Worm (Caenorhabditis elegans) whole organism, L1 larva: Measurements from ENCODE around the gene C29E4.10.

Experiments used
- C16A3.4 ChIP-seq: fragments of 150-350 bp; optimal IDR thresholded peaks from 2 replicates; lab custom pipeline; 2014; ENCODE audit warnings: missing biosample characterization, missing genetic modification characterization
- Y116A8C.19 ChIP-seq: sonication (generic microtip); optimal IDR thresholded peaks from 2 replicates; lab custom pipeline; 2016; ENCODE audit warnings: missing compliant biosample characterization, missing genetic modification characterization, borderline replicate concordance
- alr-1 ChIP-seq: fragments of 200-800 bp; sonication (Bioruptor generic); optimal IDR thresholded peaks from 2 replicates; lab custom pipeline; 2018; ENCODE audit warnings: borderline replicate concordance, mild to moderate bottlenecking, missing genetic modification characterization, missing compliant biosample characterization
- ama-1 ChIP-seq: fragments of 150-350 bp; optimal IDR thresholded peaks from 2 replicates; lab custom pipeline; 2014
- blmp-1 ChIP-seq: fragments of 150-350 bp; optimal IDR thresholded peaks from 2 replicates; lab custom pipeline; 2014; ENCODE audit warnings: missing biosample characterization, missing genetic modification characterization
- ceh-90 ChIP-seq: sonication (generic microtip); optimal IDR thresholded peaks from 2 replicates; lab custom pipeline; 2016; ENCODE audit warnings: missing genetic modification characterization, missing compliant biosample characterization
- dpl-1 ChIP-seq, 3 experiments: fragments of 150-350 bp in 2 of 3; sonication (generic microtip) in 1 of 3; optimal IDR thresholded peaks; 2 replicates each; lab custom pipeline; 2014 to 2017; ENCODE audit warnings: missing biosample characterization in 3 of 3, missing genetic modification characterization in 3 of 3, missing genetic modification reagents in 3 of 3
- efl-1 ChIP-seq, 4 experiments: fragments of 150-350 bp; optimal IDR thresholded peaks in 3 of 4; peaks in 1 of 4; 1 replicate in 1 of 4; 2 replicates in 3 of 4; lab custom pipeline; 2014; ENCODE audit warnings: missing biosample characterization in 2 of 4, missing genetic modification characterization in 2 of 4, missing genetic modification reagents in 2 of 4
- efl-3 ChIP-seq: fragments of 200-800 bp; sonication (Bioruptor generic); optimal IDR thresholded peaks from 2 replicates; lab custom pipeline; 2018; ENCODE audit warnings: mild to moderate bottlenecking, missing genetic modification characterization, missing compliant biosample characterization
- egl-27 ChIP-seq, 2 experiments: fragments of 150-350 bp in 1 of 2; sonication (generic microtip); optimal IDR thresholded peaks; 3 replicates each; lab custom pipeline; 2017 to 2018; ENCODE audit warnings: missing biosample characterization in 2 of 2, missing genetic modification characterization in 2 of 2, missing genetic modification reagents in 2 of 2
- elt-3 ChIP-seq, 6 experiments: fragments of 150-350 bp in 1 of 6; sonication (generic microtip); optimal IDR thresholded peaks; 2 replicates each; lab custom pipeline; 2017 to 2018; ENCODE audit warnings: missing biosample characterization in 6 of 6, missing genetic modification characterization in 6 of 6, inconsistent platforms in 1 of 6
- fkh-10 ChIP-seq: sonication (generic microtip); optimal IDR thresholded peaks from 2 replicates; lab custom pipeline; 2017; ENCODE audit warnings: missing biosample characterization, missing genetic modification reagents, missing genetic modification characterization
- fkh-8 ChIP-seq: sonication (generic microtip); optimal IDR thresholded peaks from 2 replicates; lab custom pipeline; 2016; ENCODE audit warnings: mild to moderate bottlenecking, missing genetic modification characterization, missing compliant biosample characterization
- fos-1 ChIP-seq: fragments of 150-350 bp; optimal IDR thresholded peaks from 2 replicates; lab custom pipeline; 2014; ENCODE audit warnings: missing biosample characterization, missing genetic modification characterization
- grh-1 ChIP-seq: fragments of 200-800 bp; sonication (Bioruptor generic); IDR thresholded peaks from 2 replicates; pipeline ENCODE4 v1.3.6; 2022; ENCODE audit warnings: missing genetic modification reagents, missing genetic modification characterization, missing compliant biosample characterization
- hlh-17 ChIP-seq: fragments of 200-800 bp; sonication (Bioruptor generic); optimal IDR thresholded peaks from 2 replicates; lab custom pipeline; 2018; ENCODE audit warnings: missing genetic modification characterization, mild to moderate bottlenecking, missing compliant biosample characterization, moderate library complexity, borderline replicate concordance
- jun-1 ChIP-seq: fragments of 150-350 bp; optimal IDR thresholded peaks from 2 replicates; lab custom pipeline; 2014; ENCODE audit warnings: missing biosample characterization, missing genetic modification reagents, missing genetic modification characterization
- lin-13 ChIP-seq: fragments of 150-350 bp; optimal IDR thresholded peaks from 2 replicates; lab custom pipeline; 2014; ENCODE audit warnings: missing biosample characterization, missing genetic modification reagents, missing genetic modification characterization
- lin-14 ChIP-seq: fragments of 200-800 bp; sonication (Bioruptor generic); optimal IDR thresholded peaks from 2 replicates; lab custom pipeline; 2018; ENCODE audit warnings: mild to moderate bottlenecking, missing genetic modification characterization, moderate library complexity, missing compliant biosample characterization
- lin-35 ChIP-seq, 2 experiments: fragments of 150-350 bp; optimal IDR thresholded peaks; 2 replicates each; lab custom pipeline; 2014; ENCODE audit warnings: missing biosample characterization in 2 of 2, missing genetic modification characterization in 2 of 2, missing genetic modification reagents in 2 of 2
- lir-3 ChIP-seq: sonication (generic microtip); optimal IDR thresholded peaks from 2 replicates; lab custom pipeline; 2016; ENCODE audit warnings: mild to moderate bottlenecking, missing genetic modification characterization, moderate library complexity, missing compliant biosample characterization; ENCODE audit not compliant: poor library complexity
- mef-2 ChIP-seq: fragments of 150-350 bp; optimal IDR thresholded peaks from 2 replicates; lab custom pipeline; 2014; ENCODE audit warnings: missing biosample characterization, missing genetic modification characterization
- nhr-19 ChIP-seq: fragments of 200-800 bp; sonication (Bioruptor generic); conservative IDR thresholded peaks from 2 replicates; pipeline ENCODE4 v1.3.6; 2022; ENCODE audit warnings: missing genetic modification characterization, missing compliant biosample characterization
- nhr-47 ChIP-seq: sonication (generic microtip); optimal IDR thresholded peaks from 2 replicates; lab custom pipeline; 2016; ENCODE audit warnings: mild to moderate bottlenecking, missing genetic modification characterization, moderate library complexity, missing compliant biosample characterization
- nhr-71 ChIP-seq: sonication (generic microtip); optimal IDR thresholded peaks from 2 replicates; lab custom pipeline; 2016; ENCODE audit warnings: mild to moderate bottlenecking, missing genetic modification characterization, moderate library complexity, missing compliant biosample characterization
- nhr-77 ChIP-seq: fragments of 150-350 bp; optimal IDR thresholded peaks from 2 replicates; lab custom pipeline; 2014; ENCODE audit warnings: missing biosample characterization, missing genetic modification characterization
- nhr-84 ChIP-seq: sonication (generic microtip); optimal IDR thresholded peaks from 2 replicates; lab custom pipeline; 2017; ENCODE audit warnings: missing biosample characterization, missing genetic modification characterization
- nhr-85 ChIP-seq: sonication (generic microtip); peaks from one replicate; lab custom pipeline; 2016; ENCODE audit warnings: missing genetic modification characterization, inconsistent platforms, missing compliant biosample characterization
- pag-3 ChIP-seq: sonication (generic microtip); optimal IDR thresholded peaks from 2 replicates; lab custom pipeline; 2017; ENCODE audit warnings: missing genetic modification characterization, mild to moderate bottlenecking, missing compliant biosample characterization, antibody characterized with exemption, borderline replicate concordance; ENCODE audit not compliant: insufficient read depth
- pqm-1 ChIP-seq: sonication (generic microtip); optimal IDR thresholded peaks from 3 replicates; lab custom pipeline; 2017; ENCODE audit warnings: missing biosample characterization, missing genetic modification characterization
- snpc-4 ChIP-seq: fragments of 150-350 bp; optimal IDR thresholded peaks from 2 replicates; lab custom pipeline; 2014; ENCODE audit warnings: missing biosample characterization, missing genetic modification characterization
- snu-23 ChIP-seq: sonication (generic microtip); optimal IDR thresholded peaks from 2 replicates; lab custom pipeline; 2016; ENCODE audit warnings: missing genetic modification characterization, missing compliant biosample characterization
- sox-4 ChIP-seq: sonication (generic microtip); optimal IDR thresholded peaks from 2 replicates; lab custom pipeline; 2016; ENCODE audit warnings: missing genetic modification characterization, missing compliant biosample characterization
- tlp-1 ChIP-seq: fragments of 150-350 bp; optimal IDR thresholded peaks from 2 replicates; lab custom pipeline; 2014; ENCODE audit warnings: missing biosample characterization, missing genetic modification characterization
- unc-30 ChIP-seq: sonication (generic microtip); optimal IDR thresholded peaks from 2 replicates; lab custom pipeline; 2017; ENCODE audit warnings: missing biosample characterization, missing genetic modification characterization
- unc-86 ChIP-seq: sonication (generic microtip); optimal IDR thresholded peaks from 2 replicates; lab custom pipeline; 2016; ENCODE audit warnings: missing genetic modification characterization, missing compliant biosample characterization
- zip-4 ChIP-seq: fragments of 200-800 bp; sonication (Bioruptor generic); optimal IDR thresholded peaks from 2 replicates; lab custom pipeline; 2018; ENCODE audit warnings: mild to moderate bottlenecking, missing genetic modification characterization, moderate library complexity, missing compliant biosample characterization
- ztf-11 ChIP-seq, 2 experiments: sonication (generic microtip); optimal IDR thresholded peaks; 2 replicates each; lab custom pipeline; 2016 to 2017; ENCODE audit warnings: missing genetic modification characterization in 2 of 2, missing biosample characterization in 1 of 2, missing compliant biosample characterization in 1 of 2
- ztf-4 ChIP-seq: fragments of 150-350 bp; optimal IDR thresholded peaks from 2 replicates; lab custom pipeline; 2014; ENCODE audit warnings: missing biosample characterization, missing genetic modification characterization

The C29E4.10 gene

ce11 chrIII:7897733-7898132, 39.9 kb upstream of the C29E4.10 start (continued):
- TF ChIP-seq lir-3 (no peak), snpc-4 (tag; lab: Kevin White, UChicago) (no peak), fos-1 (tag; lab: Kevin White, UChicago) (no peak), nhr-71 (peak; percentile 75), nhr-85 (tag; lab: Kevin White, UChicago) (peak; percentile 95), ceh-90 (tag; lab: Kevin White, UChicago) (no peak), zip-4 (GFP tag; lab: Kevin White, UChicago) (no peak), elt-3 (tag; optimal IDR thresholded peaks at IDR 0.05; lab: Kevin White, UChicago) (peak in 5 of 6 experiments; percentile 27 to 85 (median 48)), sox-4 (tag; lab: Kevin White, UChicago) (no peak), efl-3 (GFP tag; lab: Kevin White, UChicago) (no peak), tlp-1 (tag; lab: Kevin White, UChicago) (no peak), ama-1 (lab: Kevin White, UChicago) (no peak), nhr-47 (peak; percentile 36), pqm-1 (tag; lab: Kevin White, UChicago) (no peak), lin-13 (GFP tag; lab: Kevin White, UChicago) (no peak), egl-27 (tag; optimal IDR thresholded peaks at IDR 0.05; lab: Kevin White, UChicago) (no peak), grh-1 (GFP tag; lab: Robert Waterston, UW) (peak; percentile 83), fkh-8 (tag; lab: Kevin White, UChicago) (no peak), nhr-84 (tag; lab: Kevin White, UChicago) (no peak), pag-3 (tag; lab: Kevin White, UChicago) (no peak), unc-86 (tag; lab: Kevin White, UChicago) (no peak), alr-1 (tag; lab: Kevin White, UChicago) (no peak), nhr-19 (GFP tag; lab: Robert Waterston, UW) (peak; percentile 80), efl-1 (optimal IDR thresholded peaks at IDR 0.05; lab: Kevin White, UChicago) (no peak), efl-1 (GFP tag; optimal IDR thresholded peaks at IDR 0.05 in 1 of 2; lab: Kevin White, UChicago) (peak in 1 of 2 experiments; percentile 87), fkh-10 (no peak), dpl-1 (GFP tag; optimal IDR thresholded peaks at IDR 0.05; lab: Kevin White, UChicago) (peak in 1 of 3 experiments; percentile 9), Y116A8C.19 (tag; lab: Kevin White, UChicago) (no peak), hlh-17 (no peak), ztf-4 (tag; lab: Kevin White, UChicago) (no peak)

ce11 chrIII:7900733-7901132, 36.9 kb upstream of the C29E4.10 start, which contains the start of gene best-24:
best-24 (plus strand) TSS chrIII:7901033.
- no peak for TF ChIP-seq mef-2
- TF ChIP-seq lin-14 (GFP tag; lab: Kevin White, UChicago) = peak; percentile 17
- no peak for TF ChIP-seq nhr-84 (tag; lab: Kevin White, UChicago)
- peak in 1 of 2 experiments; percentile 10 for TF ChIP-seq lin-35 (GFP tag; optimal IDR thresholded peaks at IDR 0.05; lab: Kevin White, UChicago)
- peak; percentile 18 for TF ChIP-seq snu-23 (GFP tag; lab: Kevin White, UChicago)
- peak; percentile 23 for TF ChIP-seq blmp-1 (tag; lab: Kevin White, UChicago)
- no peak for TF ChIP-seq efl-1 (optimal IDR thresholded peaks at IDR 0.05; lab: Kevin White, UChicago)
- TF ChIP-seq efl-1 (GFP tag; optimal IDR thresholded peaks at IDR 0.05 in 1 of 2; lab: Kevin White, UChicago) = peak in 1 of 2 experiments; percentile 87
- no peak for TF ChIP-seq snpc-4 (tag; lab: Kevin White, UChicago)
- TF ChIP-seq tlp-1 (tag; lab: Kevin White, UChicago) = no peak

DNA sequence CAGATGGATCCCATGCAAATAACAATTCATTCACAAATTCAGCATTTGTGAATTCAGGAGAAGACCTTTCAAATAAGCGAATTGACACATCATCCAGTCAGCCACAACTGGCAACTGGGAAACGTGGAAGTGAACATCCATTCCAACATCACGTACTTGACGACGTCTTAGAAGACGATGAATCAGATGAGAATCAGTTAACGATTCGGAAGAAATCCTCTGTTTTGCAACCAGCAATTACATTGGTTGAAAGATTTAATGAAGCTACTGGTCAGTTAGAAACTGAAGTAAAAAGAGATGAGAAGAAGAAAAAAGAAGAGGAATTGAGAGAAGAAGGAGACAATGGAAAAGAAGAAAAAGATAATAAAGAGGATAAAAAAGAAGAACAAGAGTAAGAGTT, 34.2 kb upstream of the C29E4.10 start:
- TF ChIP-seq nhr-77 (no peak), C16A3.4 (no peak), ztf-11 (tag; optimal IDR thresholded peaks at IDR 0.05; lab: Kevin White, UChicago) (no peak), jun-1 (tag; lab: Kevin White, UChicago) (no peak), blmp-1 (tag; lab: Kevin White, UChicago) (no peak), egl-27 (tag; optimal IDR thresholded peaks at IDR 0.05; lab: Kevin White, UChicago) (no peak), unc-30 (tag; lab: Kevin White, UChicago) (no peak)
